Fruit fly (Drosophila melanogaster): ENCODE results near the gene hop.

DNA sequence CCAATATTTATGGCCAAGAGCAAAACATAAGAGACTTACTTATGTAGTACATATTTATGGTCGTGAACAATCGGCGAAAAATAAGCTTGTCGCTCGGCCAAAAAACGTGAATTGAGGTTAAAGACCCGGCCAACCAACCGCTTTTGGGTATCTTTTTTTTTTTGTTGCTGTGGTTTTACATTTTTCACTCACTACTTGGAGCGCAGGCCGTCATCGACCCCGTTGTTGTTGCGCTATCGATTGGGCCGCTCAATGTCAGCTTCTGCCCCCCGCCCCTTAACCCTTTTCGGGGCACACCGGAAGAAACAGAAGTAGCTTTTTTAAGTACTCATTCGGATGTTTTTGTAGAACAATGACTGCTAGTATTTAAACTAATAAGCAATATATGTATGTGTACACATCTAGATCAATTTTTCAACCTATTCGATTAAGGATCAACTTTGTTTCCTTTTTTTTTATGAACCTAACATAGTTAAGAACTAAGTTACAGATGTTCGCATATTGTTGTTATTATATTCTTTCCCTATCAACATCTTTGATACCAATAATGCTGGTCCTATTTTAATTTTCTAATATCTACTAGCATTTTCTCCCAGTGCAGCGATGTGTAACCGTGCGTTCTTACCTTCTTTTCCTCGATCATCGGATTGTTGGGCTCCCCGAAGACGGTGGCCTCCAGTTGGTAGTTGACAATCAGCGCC, 29.7 kb downstream of the hop start:
- TF ChIP-seq OdsH (GFP tag; optimal IDR thresholded peaks at IDR 0.05) (no peak), CG6163 (GFP tag; IDR thresholded peaks at IDR 0.05) (0 out of 3 replicates have a peak, but pooled peaks have one; percentile 30), Gug (GFP tag; IDR thresholded peaks at IDR 0.05) (peak; percentile 38; the same call in 1 of the 2 replicates), topi (GFP tag; optimal IDR thresholded peaks at IDR 0.05) (no peak), fd85E (GFP tag; optimal IDR thresholded peaks at IDR 0.05) (no peak), Lpt (GFP tag; optimal IDR thresholded peaks at IDR 0.05) (peak; percentile 14), Eip93F (GFP tag; optimal IDR thresholded peaks at IDR 0.05) (no peak), cyc (GFP tag; optimal IDR thresholded peaks at IDR 0.05) (peak; percentile 61), Met (GFP tag; optimal IDR thresholded peaks at IDR 0.05) (no peak), CG10669 (GFP tag; optimal IDR thresholded peaks at IDR 0.05) (no peak), CG10631 (GFP tag; optimal IDR thresholded peaks at IDR 0.05) (peak; percentile 64), CG8119 (GFP tag; IDR thresholded peaks at IDR 0.05) (peak; percentile 48; the same call in 2 of the 3 replicates), esn (GFP tag; optimal IDR thresholded peaks at IDR 0.05) (peak; percentile 81), Hr4 (GFP tag; optimal IDR thresholded peaks at IDR 0.05) (no peak)

Measured in whole organism, prepupa.